Worm (Caenorhabditis elegans) whole organism, L3 larva: Measurements from ENCODE around the gene F44E2.7.
A peak's percentile ranks its signal among the peaks of the same experiment; 100 is the strongest.

Experiments
- ZK546.5 ChIP-seq: sonication (generic microtip); optimal IDR thresholded peaks from 2 replicates; lab custom pipeline; 2017; ENCODE audit warnings: missing biosample characterization, missing genetic modification characterization
- aly-2 ChIP-seq: fragments of 150-350 bp; optimal IDR thresholded peaks from 2 replicates; lab custom pipeline; 2014; ENCODE audit warnings: missing biosample characterization, missing genetic modification characterization
- ceh-28 ChIP-seq: fragments of 150-350 bp; optimal IDR thresholded peaks from 2 replicates; lab custom pipeline; 2014; ENCODE audit warnings: missing biosample characterization, missing genetic modification reagents, missing genetic modification characterization
- ceh-9 ChIP-seq: sonication (generic microtip); optimal IDR thresholded peaks from 2 replicates; lab custom pipeline; 2018; ENCODE audit warnings: missing biosample characterization, missing genetic modification characterization
- daf-12 ChIP-seq: fragments of 150-350 bp; optimal IDR thresholded peaks from 2 replicates; lab custom pipeline; 2014; ENCODE audit warnings: missing biosample characterization, missing genetic modification reagents, missing genetic modification characterization
- egl-27 ChIP-seq: sonication (generic microtip); optimal IDR thresholded peaks from 4 replicates; lab custom pipeline; 2017; ENCODE audit warnings: missing biosample characterization, missing genetic modification reagents, missing genetic modification characterization
- egl-5 ChIP-seq: fragments of 150-350 bp; optimal IDR thresholded peaks from 2 replicates; lab custom pipeline; 2017; ENCODE audit warnings: missing biosample characterization, missing genetic modification reagents, missing genetic modification characterization, inconsistent platforms
- elt-1 ChIP-seq: fragments of 150-350 bp; optimal IDR thresholded peaks from 2 replicates; lab custom pipeline; 2014; ENCODE audit warnings: missing biosample characterization, missing genetic modification characterization
- elt-2 ChIP-seq: sonication (generic microtip); optimal IDR thresholded peaks from 2 replicates; lab custom pipeline; 2016; ENCODE audit warnings: missing genetic modification reagents, mild to moderate bottlenecking, missing genetic modification characterization, missing compliant biosample characterization
- elt-3 ChIP-seq, 3 experiments: fragments of 150-350 bp in 1 of 3; sonication (generic microtip) in 2 of 3; optimal IDR thresholded peaks; 2 replicates in 2 of 3; 4 replicates in 1 of 3; lab custom pipeline; 2014 to 2017; ENCODE audit warnings: missing biosample characterization in 3 of 3, missing genetic modification characterization in 3 of 3
- fkh-10 ChIP-seq: sonication (generic microtip); optimal IDR thresholded peaks from 2 replicates; lab custom pipeline; 2017; ENCODE audit warnings: missing biosample characterization, missing genetic modification reagents, missing genetic modification characterization
- fkh-2 ChIP-seq: fragments of 150-350 bp; optimal IDR thresholded peaks from 2 replicates; lab custom pipeline; 2014; ENCODE audit warnings: missing biosample characterization, missing genetic modification reagents, missing genetic modification characterization
- hmg-11 ChIP-seq: sonication (generic microtip); optimal IDR thresholded peaks from 2 replicates; lab custom pipeline; 2016; ENCODE audit warnings: missing genetic modification characterization, missing compliant biosample characterization
- lin-15B ChIP-seq: fragments of 150-350 bp; optimal IDR thresholded peaks from 2 replicates; lab custom pipeline; 2014; ENCODE audit warnings: missing biosample characterization, missing genetic modification characterization
- lin-39 ChIP-seq: fragments of 150-350 bp; optimal IDR thresholded peaks from 2 replicates; lab custom pipeline; 2018; ENCODE audit warnings: missing biosample characterization, missing genetic modification reagents, missing genetic modification characterization
- mml-1 ChIP-seq: fragments of 150-350 bp; sonication (generic microtip); optimal IDR thresholded peaks from 3 replicates; lab custom pipeline; 2014; ENCODE audit warnings: missing biosample characterization, missing genetic modification characterization
- nfya-1 ChIP-seq: sonication (generic microtip); optimal IDR thresholded peaks from 2 replicates; lab custom pipeline; 2017; ENCODE audit warnings: missing genetic modification characterization, mild to moderate bottlenecking, missing compliant biosample characterization, antibody characterized with exemption, moderate library complexity; ENCODE audit not compliant: insufficient read depth
- nhr-11 ChIP-seq: fragments of 150-350 bp; optimal IDR thresholded peaks from 2 replicates; lab custom pipeline; 2014; ENCODE audit warnings: missing biosample characterization, missing genetic modification characterization
- nhr-23 ChIP-seq: fragments of 150-350 bp; optimal IDR thresholded peaks from 2 replicates; lab custom pipeline; 2014; ENCODE audit warnings: missing biosample characterization, missing genetic modification reagents, missing genetic modification characterization
- nhr-237 ChIP-seq: fragments of 150-350 bp; optimal IDR thresholded peaks from 2 replicates; lab custom pipeline; 2014; ENCODE audit warnings: missing biosample characterization, missing genetic modification characterization
- nhr-25 ChIP-seq: sonication (generic microtip); optimal IDR thresholded peaks from 2 replicates; lab custom pipeline; 2017; ENCODE audit warnings: missing biosample characterization, missing genetic modification characterization
- nhr-28 ChIP-seq: fragments of 150-350 bp; optimal IDR thresholded peaks from 2 replicates; lab custom pipeline; 2014; ENCODE audit warnings: missing biosample characterization, missing genetic modification characterization
- nhr-43 ChIP-seq: sonication (generic microtip); optimal IDR thresholded peaks from 2 replicates; lab custom pipeline; 2016; ENCODE audit warnings: mild to moderate bottlenecking, missing genetic modification characterization, missing compliant biosample characterization; ENCODE audit not compliant: poor library complexity, severe bottlenecking
- nhr-67 ChIP-seq: fragments of 150-350 bp; optimal IDR thresholded peaks from 2 replicates; lab custom pipeline; 2014; ENCODE audit warnings: missing biosample characterization, missing genetic modification characterization
- nhr-76 ChIP-seq: fragments of 150-350 bp; sonication (generic microtip); optimal IDR thresholded peaks from 5 replicates; lab custom pipeline; 2014; ENCODE audit warnings: missing biosample characterization, missing genetic modification characterization
- nhr-77 ChIP-seq: fragments of 150-350 bp; optimal IDR thresholded peaks from 2 replicates; lab custom pipeline; 2014; ENCODE audit warnings: missing biosample characterization, missing genetic modification characterization
- pha-4 ChIP-seq: fragments of 150-350 bp; optimal IDR thresholded peaks from 2 replicates; lab custom pipeline; 2014; ENCODE audit warnings: missing biosample characterization, missing genetic modification reagents, missing genetic modification characterization
- pqm-1 ChIP-seq: fragments of 150-350 bp; optimal IDR thresholded peaks from 2 replicates; lab custom pipeline; 2017; ENCODE audit warnings: missing biosample characterization, missing genetic modification characterization, inconsistent platforms
- sea-2 ChIP-seq: fragments of 150-350 bp; sonication (generic microtip); optimal IDR thresholded peaks from 4 replicates; lab custom pipeline; 2014; ENCODE audit warnings: missing biosample characterization, missing genetic modification reagents, missing genetic modification characterization
- skn-1 ChIP-seq: fragments of 150-350 bp; optimal IDR thresholded peaks from 2 replicates; lab custom pipeline; 2014; ENCODE audit warnings: missing biosample characterization, missing genetic modification characterization
- tbx-2 ChIP-seq: sonication (generic microtip); optimal IDR thresholded peaks from 2 replicates; lab custom pipeline; 2016; ENCODE audit warnings: mild to moderate bottlenecking, missing genetic modification characterization, missing compliant biosample characterization
- unc-62 ChIP-seq: fragments of 150-350 bp; sonication (generic microtip); optimal IDR thresholded peaks from 4 replicates; lab custom pipeline; 2014; ENCODE audit warnings: missing biosample characterization, missing genetic modification reagents, missing genetic modification characterization
- zag-1 ChIP-seq: fragments of 150-350 bp; optimal IDR thresholded peaks from 2 replicates; lab custom pipeline; 2014; ENCODE audit warnings: missing biosample characterization, missing genetic modification characterization

F44E2.7 gene

DNA sequence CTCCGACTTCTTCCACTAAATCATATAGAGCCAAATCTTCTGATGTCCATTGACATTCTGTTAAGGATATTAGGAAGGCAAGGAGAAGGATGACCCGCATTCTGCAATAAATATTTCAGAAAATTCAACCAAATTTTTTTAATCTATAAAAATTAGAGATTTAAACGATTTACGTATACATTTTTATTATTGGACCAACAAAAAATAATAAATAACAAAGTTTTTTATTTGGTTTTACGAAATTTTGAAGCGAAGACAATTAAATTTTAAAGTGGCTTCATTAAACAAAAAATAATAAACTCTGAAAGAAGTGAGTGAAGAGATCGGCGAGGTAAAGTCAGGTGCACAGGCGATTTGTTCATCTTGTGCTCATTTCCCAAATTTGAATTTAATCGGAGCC lies 21.1 kb downstream of the F44E2.7 start, which contains the start of gene F54F2.9:
Gene F54F2.9, minus strand, starts transcription at position 101 of the 400 bp plus-strand sequence.
- TF ChIP-seq ceh-9 (tag; lab: Kevin White, UChicago) (no peak), sea-2 (GFP tag; lab: Kevin White, UChicago) (no peak), aly-2 (tag; lab: Kevin White, UChicago) (no peak), daf-12 (tag; lab: Kevin White, UChicago) (no peak), nhr-11 (tag; lab: Kevin White, UChicago) (no peak), elt-3 (tag; optimal IDR thresholded peaks at IDR 0.05; lab: Kevin White, UChicago) (no peak), pha-4 (tag; lab: Kevin White, UChicago) (no peak), lin-15B (tag; lab: Kevin White, UChicago) (no peak), fkh-10 (GFP tag; lab: Kevin White, UChicago) (no peak), fkh-2 (tag; lab: Kevin White, UChicago) (no peak), elt-1 (tag; lab: Kevin White, UChicago) (no peak)

DNA sequence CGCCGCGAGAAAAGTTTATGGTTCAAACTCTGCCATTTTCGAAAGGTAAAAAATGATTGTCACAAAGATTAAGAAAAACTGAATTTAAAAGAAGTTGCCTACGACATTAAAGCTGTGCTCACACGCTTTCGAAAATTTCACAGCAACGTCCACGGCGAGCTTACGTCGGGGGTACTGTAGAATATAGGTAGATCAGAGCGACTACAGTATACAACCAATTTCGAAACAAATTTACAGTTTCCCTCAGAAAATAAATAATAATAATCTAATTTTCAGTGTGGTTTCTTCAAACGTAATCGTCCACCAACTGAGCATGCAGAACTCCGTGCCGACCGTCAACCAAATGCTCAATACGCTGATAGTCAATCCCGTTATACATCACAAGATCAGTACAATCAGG lies 23.7 kb downstream of the F44E2.7 start:
- no peak for TF ChIP-seq lin-39 (tag; lab: Kevin White, UChicago)
- TF ChIP-seq sea-2 (GFP tag; lab: Kevin White, UChicago): no peak
- TF ChIP-seq nhr-43: no peak
- no peak for TF ChIP-seq ceh-28 (tag; lab: Kevin White, UChicago)

DNA sequence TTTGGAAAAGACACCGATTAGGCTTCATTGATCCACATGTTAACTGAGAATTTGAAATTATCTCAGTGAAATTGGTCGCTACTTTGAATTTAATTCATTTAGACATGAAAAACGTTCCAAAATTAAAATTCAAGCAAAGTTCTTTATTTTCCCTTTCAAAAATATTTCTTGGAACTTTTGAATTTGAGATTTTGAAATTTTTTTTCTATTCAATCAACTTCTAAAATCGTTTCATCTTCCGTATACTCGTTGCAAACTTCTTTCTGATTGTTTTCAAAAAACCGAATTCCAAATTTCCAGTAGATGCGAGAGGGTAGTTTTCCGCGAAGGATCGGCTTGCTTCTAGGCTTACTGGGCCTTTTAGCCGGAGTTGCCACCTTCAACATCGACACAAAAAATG lies 29.7 kb downstream of the F44E2.7 start, which contains the start of gene pat-2:
Gene pat-2, plus strand, starts transcription at position 301 of the 400 bp plus-strand sequence.
- TF ChIP-seq nhr-67 (no peak), zag-1 (no peak), aly-2 (tag; lab: Kevin White, UChicago) (no peak), mml-1 (tag; lab: Kevin White, UChicago) (no peak), hmg-11 (tag; lab: Kevin White, UChicago) (no peak), nhr-76 (tag; lab: Kevin White, UChicago) (no peak), nhr-28 (tag; lab: Kevin White, UChicago) (no peak), egl-27 (tag; lab: Kevin White, UChicago) (no peak)

DNA sequence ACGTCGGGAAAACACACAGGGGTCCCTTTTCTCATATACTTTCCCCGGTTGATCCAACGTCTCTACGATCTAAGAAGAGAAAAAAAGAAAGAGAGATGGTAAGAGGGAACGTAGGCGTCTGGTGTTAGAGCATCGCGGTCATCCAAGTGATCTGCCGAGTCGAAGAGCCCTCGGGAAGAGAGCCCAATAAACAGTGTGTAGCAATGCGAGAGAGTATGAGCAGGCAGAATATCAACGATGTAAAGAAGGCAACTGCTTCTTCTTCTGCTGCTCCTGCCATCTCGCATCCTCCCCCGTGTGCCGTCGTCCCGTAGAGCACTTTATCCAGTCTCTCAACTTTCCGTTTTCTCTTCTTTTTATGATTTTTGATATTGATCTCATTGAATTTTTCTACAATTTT lies 32.6 kb downstream of the F44E2.7 start:
- TF ChIP-seq lin-39 (tag; lab: Kevin White, UChicago): peak; percentile 29
- TF ChIP-seq nhr-77 (tag; lab: Kevin White, UChicago): no peak
- TF ChIP-seq egl-5 (tag; lab: Kevin White, UChicago): peak; percentile 41

DNA sequence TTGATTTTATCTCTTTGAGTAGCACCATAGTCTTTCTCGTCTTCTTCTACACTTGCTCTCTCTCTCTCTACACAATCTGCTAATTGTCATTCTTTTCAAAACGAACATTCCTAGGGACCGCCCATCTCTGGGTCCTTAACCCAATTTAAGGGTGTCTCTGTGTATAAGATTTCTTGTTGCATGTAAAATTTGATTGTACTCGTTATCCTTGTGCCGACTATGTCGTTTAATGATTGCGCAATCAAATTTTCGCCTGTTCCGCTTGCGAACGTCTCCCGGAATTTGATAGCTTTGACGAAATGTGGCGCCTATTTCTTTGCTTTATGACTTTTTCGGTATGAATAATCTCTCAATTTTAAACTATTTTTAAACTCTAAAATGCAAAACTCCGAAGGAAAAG lies 37.2 kb downstream of the F44E2.7 start:
- no peak for TF ChIP-seq nhr-237 (tag; lab: Kevin White, UChicago)
- TF ChIP-seq fkh-2 (tag; lab: Kevin White, UChicago): no peak
- peak; percentile 22 for TF ChIP-seq fkh-10 (GFP tag; lab: Kevin White, UChicago)
- TF ChIP-seq egl-5 (tag; lab: Kevin White, UChicago): no peak
- TF ChIP-seq tbx-2 (tag; lab: Kevin White, UChicago): no peak
- no peak for TF ChIP-seq lin-39 (tag; lab: Kevin White, UChicago)

DNA sequence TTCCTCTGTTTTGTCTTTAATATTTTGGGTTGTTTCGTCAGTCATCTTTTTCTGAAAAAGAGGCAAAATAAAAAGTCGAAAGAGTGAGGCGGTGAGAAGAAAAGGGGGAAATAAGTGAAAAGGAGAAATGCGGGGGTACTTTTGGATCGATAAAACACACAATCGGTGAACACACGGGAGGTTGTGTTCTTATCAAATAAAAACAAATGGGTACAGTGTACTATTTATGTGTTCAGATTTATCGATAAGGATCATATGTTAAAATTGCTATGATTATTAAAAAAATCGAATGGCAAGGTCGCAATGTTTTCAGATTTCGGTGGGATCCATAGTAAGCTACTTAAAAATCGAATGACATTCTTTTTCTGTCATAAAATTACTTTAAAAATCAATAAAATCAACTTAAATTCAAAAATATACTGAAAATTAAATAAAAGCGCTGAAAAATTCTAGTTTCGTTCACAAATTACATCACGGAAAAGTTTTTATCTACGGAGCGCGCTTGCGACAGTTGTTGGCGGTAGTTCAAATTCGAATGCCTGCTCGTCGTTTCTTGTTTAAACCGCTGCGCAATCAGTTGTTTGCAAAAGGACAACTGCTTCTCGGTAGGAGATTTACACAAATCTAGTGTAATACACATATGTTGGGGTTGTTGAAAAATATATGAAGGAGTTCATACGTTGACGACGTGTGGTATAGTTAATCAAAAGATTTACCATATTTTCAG lies 38.9 kb downstream of the F44E2.7 start, which contains the start of gene prx-19:
Gene prx-19, minus strand, starts transcription at position 51 of the 727 bp plus-strand sequence.
- TF ChIP-seq nfya-1 (tag; lab: Kevin White, UChicago) (peak; percentile 72), lin-39 (tag; lab: Kevin White, UChicago) (peak; percentile 56), pqm-1 (no peak), nhr-43 (peak; percentile 0), mml-1 (tag; lab: Kevin White, UChicago) (no peak), skn-1 (tag; lab: Kevin White, UChicago) (peak; percentile 57), ZK546.5 (no peak), pha-4 (tag; lab: Kevin White, UChicago) (peak; percentile 63), nhr-11 (tag; lab: Kevin White, UChicago) (no peak), nhr-23 (peak; percentile 53), elt-2 (tag; lab: Kevin White, UChicago) (peak; percentile 61), egl-5 (tag; lab: Kevin White, UChicago) (peak; percentile 32), unc-62 (GFP tag; lab: Kevin White, UChicago) (no peak), nhr-25 (tag; lab: Kevin White, UChicago) (peak; percentile 76), lin-15B (tag; lab: Kevin White, UChicago) (peak; percentile 63), tbx-2 (tag; lab: Kevin White, UChicago) (no peak), ceh-9 (tag; lab: Kevin White, UChicago) (no peak), ceh-28 (tag; lab: Kevin White, UChicago) (peak; percentile 23)
